Fruit fly (Drosophila melanogaster) S2 (cell line): ENCODE results near the gene CG7044.

Source experiments
- CG8478 ChIP-seq: fragments of >200 bp; optimal IDR thresholded peaks from 2 replicates; lab custom pipeline; 2018
- CTCF ChIP-seq, 2 experiments: fragments of >200 bp; optimal IDR thresholded peaks; 2 replicates each; lab custom pipeline; 2018

DNA sequence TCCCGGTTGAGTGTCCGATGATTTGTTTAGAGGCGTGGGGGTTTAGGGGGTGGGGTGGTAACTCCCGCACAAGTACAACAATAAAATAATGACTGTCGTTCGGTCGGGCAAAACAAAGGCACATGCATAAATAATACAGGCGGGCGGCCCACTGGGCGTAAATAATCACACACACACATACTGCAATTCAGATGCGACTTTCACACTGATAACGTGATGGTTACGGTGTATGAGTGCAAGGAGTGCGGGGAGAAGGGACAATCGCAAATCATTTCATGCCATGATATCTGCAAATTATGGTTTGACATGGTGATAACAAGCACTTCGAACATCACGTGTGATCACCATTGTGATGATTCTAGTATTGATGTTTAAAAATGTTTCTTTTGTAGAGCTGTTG, 48.6 kb upstream of the CG7044 start:
- TF ChIP-seq CTCF (optimal IDR thresholded peaks at IDR 0.05; lab: Kevin White, UChicago) (no peak), CG8478 (lab: Kevin White, UChicago) (no peak)
